Fruit fly (Drosophila melanogaster) whole organism, prepupa: ENCODE results near the gene Vps33B.

ENCODE experiments used
- CG15336 ChIP-seq: fragments of 200-800 bp; sonication (Bioruptor generic); IDR thresholded peaks from 2 replicates; pipeline ENCODE4 v1.3.6; 2022; ENCODE audit warnings: missing biosample characterization, missing genetic modification characterization
- CG32006 ChIP-seq: fragments of 200-800 bp; sonication (Bioruptor generic); optimal IDR thresholded peaks from 3 replicates; lab custom pipeline; 2017; ENCODE audit warnings: missing biosample characterization, mild to moderate bottlenecking, missing genetic modification characterization
- CG3919 ChIP-seq: fragments of 200-800 bp; sonication (Bioruptor generic); optimal IDR thresholded peaks from 3 replicates; lab custom pipeline; 2016; ENCODE audit warnings: missing biosample characterization, missing genetic modification characterization
- CG4318 ChIP-seq: fragments of 200-800 bp; sonication (Bioruptor generic); optimal IDR thresholded peaks from 3 replicates; lab custom pipeline; 2017; ENCODE audit warnings: missing biosample characterization, mild to moderate bottlenecking, missing genetic modification characterization
- CG6854 ChIP-seq: fragments of 200-800 bp; sonication (Bioruptor generic); optimal IDR thresholded peaks from 2 replicates; lab custom pipeline; 2017; ENCODE audit warnings: missing biosample characterization, mild to moderate bottlenecking, missing genetic modification characterization
- CG7368 ChIP-seq: fragments of 200-800 bp; sonication (Bioruptor generic); optimal IDR thresholded peaks from 3 replicates; lab custom pipeline; 2016; ENCODE audit warnings: missing biosample characterization, missing genetic modification characterization
- fd85E ChIP-seq: fragments of 200-800 bp; sonication (Bioruptor generic); optimal IDR thresholded peaks from 3 replicates; lab custom pipeline; 2016; ENCODE audit warnings: missing biosample characterization, missing genetic modification characterization

dm6 chr3R:25518099-25518567, 44.8 kb downstream of the Vps33B start:
- TF ChIP-seq CG4318 (no peak), fd85E (GFP tag; lab: Kevin White, UChicago) (no peak), CG6854 (peak; percentile 65), CG7368 (GFP tag; lab: Kevin White, UChicago) (peak; percentile 11), CG3919 (GFP tag; lab: Kevin White, UChicago) (no peak), CG32006 (GFP tag; lab: Kevin White, UChicago) (no peak), CG15336 (GFP tag; lab: Robert Waterston, UW) (peak; percentile 45; the same call in 1 of the 2 replicates)
